Worm (Caenorhabditis elegans) whole organism, mixed stage, embryonic: Measurements from ENCODE around the gene W08E12.7.
A peak's percentile ranks its signal among the peaks of the same experiment; 100 is the strongest.
"Not testable (repeated sequence)": the region's sequence is repeated elsewhere in the genome, so short reads cannot be mapped to it uniquely, and the experiment has no call there.

Experiments
- M03D4.4 ChIP-seq: sonication (generic microtip); optimal IDR thresholded peaks from 2 replicates; lab custom pipeline; 2017; ENCODE audit warnings: mild to moderate bottlenecking, missing genetic modification characterization, missing compliant biosample characterization
- bed-3 ChIP-seq: fragments of 200-800 bp; sonication (Bioruptor generic); optimal IDR thresholded peaks from 3 replicates; lab custom pipeline; 2018; ENCODE audit warnings: mild to moderate bottlenecking, missing genetic modification characterization, moderate library complexity, missing compliant biosample characterization
- blmp-1 ChIP-seq: fragments of 150-350 bp; optimal IDR thresholded peaks from 2 replicates; lab custom pipeline; 2014; ENCODE audit warnings: missing biosample characterization, missing genetic modification characterization
- ceh-39 ChIP-seq: fragments of 150-350 bp; optimal IDR thresholded peaks from 2 replicates; lab custom pipeline; 2014; ENCODE audit warnings: missing biosample characterization, missing genetic modification characterization
- ceh-43 ChIP-seq: fragments of 200-800 bp; sonication (Bioruptor generic); optimal IDR thresholded peaks from 2 replicates; lab custom pipeline; 2018; ENCODE audit warnings: mild to moderate bottlenecking, missing genetic modification characterization, moderate library complexity, missing compliant biosample characterization
- ceh-83 ChIP-seq: fragments of 200-800 bp; sonication (Bioruptor generic); optimal IDR thresholded peaks from 2 replicates; lab custom pipeline; 2018; ENCODE audit warnings: mild to moderate bottlenecking, missing genetic modification characterization, missing compliant biosample characterization
- ces-1 ChIP-seq: fragments of 150-350 bp; optimal IDR thresholded peaks from 2 replicates; lab custom pipeline; 2014; ENCODE audit warnings: missing biosample characterization, missing genetic modification reagents, missing genetic modification characterization
- cnd-1 ChIP-seq: fragments of 200-800 bp; sonication (Bioruptor generic); optimal IDR thresholded peaks from 2 replicates; lab custom pipeline; 2018; ENCODE audit warnings: mild to moderate bottlenecking, missing genetic modification characterization, missing compliant biosample characterization
- drap-1 ChIP-seq: fragments of 200-800 bp; sonication (Bioruptor generic); optimal IDR thresholded peaks from 3 replicates; lab custom pipeline; 2018; ENCODE audit warnings: mild to moderate bottlenecking, missing genetic modification characterization, missing compliant biosample characterization
- elt-3 ChIP-seq: fragments of 150-350 bp; optimal IDR thresholded peaks from 2 replicates; lab custom pipeline; 2014; ENCODE audit warnings: missing biosample characterization, missing genetic modification characterization
- ham-2 ChIP-seq: fragments of 200-800 bp; sonication (Bioruptor generic); optimal IDR thresholded peaks from 2 replicates; lab custom pipeline; 2018; ENCODE audit warnings: mild to moderate bottlenecking, missing genetic modification characterization, missing compliant biosample characterization
- hlh-1 ChIP-seq: fragments of 150-350 bp; optimal IDR thresholded peaks from 2 replicates; lab custom pipeline; 2014; ENCODE audit warnings: missing biosample characterization, missing genetic modification reagents, missing genetic modification characterization
- lin-32 ChIP-seq: fragments of 200-800 bp; sonication (Bioruptor generic); optimal IDR thresholded peaks from 2 replicates; lab custom pipeline; 2018; ENCODE audit warnings: mild to moderate bottlenecking, missing genetic modification characterization, missing compliant biosample characterization
- lsy-2 ChIP-seq: fragments of 150-350 bp; optimal IDR thresholded peaks from 2 replicates; lab custom pipeline; 2014; ENCODE audit warnings: missing biosample characterization, missing genetic modification characterization
- mab-5 ChIP-seq: fragments of 150-350 bp; optimal IDR thresholded peaks from 2 replicates; lab custom pipeline; 2014; ENCODE audit warnings: missing biosample characterization, missing genetic modification characterization
- mep-1 ChIP-seq: fragments of 150-350 bp; optimal IDR thresholded peaks from 2 replicates; lab custom pipeline; 2017; ENCODE audit warnings: missing biosample characterization, missing genetic modification reagents, missing genetic modification characterization, inconsistent platforms
- mls-2 ChIP-seq: sonication (generic microtip); optimal IDR thresholded peaks from 2 replicates; lab custom pipeline; 2016; ENCODE audit warnings: mild to moderate bottlenecking, missing genetic modification characterization, moderate library complexity, missing compliant biosample characterization
- nhr-12 ChIP-seq: fragments of 150-350 bp; optimal IDR thresholded peaks from 2 replicates; lab custom pipeline; 2014; ENCODE audit warnings: missing biosample characterization, missing genetic modification characterization
- nhr-2 ChIP-seq: fragments of 150-350 bp; optimal IDR thresholded peaks from 2 replicates; lab custom pipeline; 2014; ENCODE audit warnings: missing biosample characterization, missing genetic modification characterization
- nhr-237 ChIP-seq: fragments of 150-350 bp; optimal IDR thresholded peaks from 2 replicates; lab custom pipeline; 2014; ENCODE audit warnings: missing biosample characterization, missing genetic modification characterization
- nhr-28 ChIP-seq: fragments of 150-350 bp; optimal IDR thresholded peaks from 2 replicates; lab custom pipeline; 2014; ENCODE audit warnings: missing biosample characterization, missing genetic modification characterization
- nhr-76 ChIP-seq: sonication (generic microtip); optimal IDR thresholded peaks from 2 replicates; lab custom pipeline; 2017; ENCODE audit warnings: missing biosample characterization, missing genetic modification characterization
- pha-4 ChIP-seq: fragments of 150-350 bp; optimal IDR thresholded peaks from 2 replicates; lab custom pipeline; 2018; ENCODE audit warnings: missing biosample characterization, missing genetic modification reagents, missing genetic modification characterization
- sem-2 ChIP-seq: fragments of 200-800 bp; sonication (Bioruptor generic); optimal IDR thresholded peaks from 2 replicates; lab custom pipeline; 2018; ENCODE audit warnings: mild to moderate bottlenecking, missing genetic modification characterization, missing compliant biosample characterization
- sptf-1 ChIP-seq: sonication (generic microtip); optimal IDR thresholded peaks from 2 replicates; lab custom pipeline; 2017; ENCODE audit warnings: mild to moderate bottlenecking, missing genetic modification characterization, moderate library complexity, missing compliant biosample characterization
- tbx-8 ChIP-seq: fragments of 200-800 bp; sonication (Bioruptor generic); optimal IDR thresholded peaks from 2 replicates; lab custom pipeline; 2018; ENCODE audit warnings: mild to moderate bottlenecking, missing genetic modification characterization, moderate library complexity, missing compliant biosample characterization
- unc-120 ChIP-seq: sonication (generic microtip); optimal IDR thresholded peaks from 2 replicates; lab custom pipeline; 2017; ENCODE audit warnings: missing genetic modification characterization, missing compliant biosample characterization; ENCODE audit not compliant: poor library complexity, severe bottlenecking
- unc-39 ChIP-seq: fragments of 150-350 bp; optimal IDR thresholded peaks from 2 replicates; lab custom pipeline; 2014; ENCODE audit warnings: missing biosample characterization, missing genetic modification characterization
- unc-62 ChIP-seq: fragments of 150-350 bp; optimal IDR thresholded peaks from 2 replicates; lab custom pipeline; 2014; ENCODE audit warnings: missing biosample characterization, missing genetic modification reagents, missing genetic modification characterization
- zip-8 ChIP-seq: fragments of 150-350 bp; optimal IDR thresholded peaks from 2 replicates; lab custom pipeline; 2014; ENCODE audit warnings: missing biosample characterization, missing genetic modification characterization
- ztf-11 ChIP-seq: fragments of 150-350 bp; optimal IDR thresholded peaks from 2 replicates; lab custom pipeline; 2014; ENCODE audit warnings: missing biosample characterization, missing genetic modification characterization

Gene W08E12.7

ce11 chrIV:3303690-3304089, 8.8 kb downstream of the W08E12.7 start, which contains the start of gene idpp-12:
Gene idpp-12, plus strand, starts transcription at chrIV:3303990.
- not testable (repeated sequence) for TF ChIP-seq nhr-28 (tag; lab: Kevin White, UChicago); mab-5; nhr-12 (tag; lab: Kevin White, UChicago)

ce11 chrIV:3305575-3305974, 10.6 kb downstream of the W08E12.7 start, which contains the start of gene W08E12.2:
Gene W08E12.2, plus strand, starts transcription at chrIV:3305875.
- no peak for TF ChIP-seq ces-1 (GFP tag; lab: Kevin White, UChicago)
- TF ChIP-seq sem-2 (GFP tag; lab: Kevin White, UChicago), result no peak
- no peak for TF ChIP-seq nhr-12 (tag; lab: Kevin White, UChicago)

ce11 chrIV:3307463-3307862, 12.5 kb downstream of the W08E12.7 start, which contains the start of gene W08E12.9:
Gene W08E12.9, minus strand, starts transcription at chrIV:3307563.
- no peak for TF ChIP-seq ham-2
- TF ChIP-seq cnd-1, result no peak
- no peak for TF ChIP-seq bed-3 (GFP tag; lab: Kevin White, UChicago)
- TF ChIP-seq tbx-8 (GFP tag; lab: Kevin White, UChicago), result no peak
- TF ChIP-seq unc-120 (tag; lab: Kevin White, UChicago), result no peak

ce11 chrIV:3308885-3309284, 13.9 kb downstream of the W08E12.7 start:
- TF ChIP-seq elt-3 (tag; lab: Kevin White, UChicago), result no peak
- TF ChIP-seq sem-2 (GFP tag; lab: Kevin White, UChicago), result no peak
- no peak for TF ChIP-seq blmp-1 (tag; lab: Kevin White, UChicago)
- TF ChIP-seq cnd-1, result no peak

ce11 chrIV:3310662-3311219, 15.8 kb downstream of the W08E12.7 start:
- no peak for TF ChIP-seq bed-3 (GFP tag; lab: Kevin White, UChicago)

ce11 chrIV:3311243-3311642, 16.3 kb downstream of the W08E12.7 start, which contains the start of gene zip-11:
Gene zip-11, plus strand, starts transcription at chrIV:3311276.
- no peak for TF ChIP-seq lin-32 (GFP tag; lab: Kevin White, UChicago)
- peak; percentile 34 for TF ChIP-seq unc-62 (GFP tag; lab: Kevin White, UChicago)
- no peak for TF ChIP-seq unc-39 (tag; lab: Kevin White, UChicago)
- peak; percentile 24 for TF ChIP-seq nhr-237
- TF ChIP-seq ham-2, result no peak
- TF ChIP-seq ztf-11 (tag; lab: Kevin White, UChicago), result no peak
- peak; percentile 21 for TF ChIP-seq lsy-2 (tag; lab: Kevin White, UChicago)
- no peak for TF ChIP-seq M03D4.4 (tag; lab: Kevin White, UChicago)
- TF ChIP-seq ceh-43 (GFP tag; lab: Kevin White, UChicago), result no peak
- TF ChIP-seq zip-8, result no peak
- no peak for TF ChIP-seq mls-2
- TF ChIP-seq blmp-1 (tag; lab: Kevin White, UChicago), result no peak
- peak; percentile 60 for TF ChIP-seq pha-4
- TF ChIP-seq nhr-2, result no peak
- TF ChIP-seq ceh-39 (tag; lab: Kevin White, UChicago), result peak; percentile 23
- no peak for TF ChIP-seq drap-1 (GFP tag; lab: Kevin White, UChicago)
- TF ChIP-seq nhr-76 (tag; lab: Kevin White, UChicago), result no peak
- TF ChIP-seq nhr-12 (tag; lab: Kevin White, UChicago), result no peak
- TF ChIP-seq ceh-83 (GFP tag; lab: Kevin White, UChicago), result no peak
- TF ChIP-seq ces-1 (GFP tag; lab: Kevin White, UChicago), result no peak
- TF ChIP-seq tbx-8 (GFP tag; lab: Kevin White, UChicago), result no peak
- no peak for TF ChIP-seq cnd-1
- TF ChIP-seq mep-1, result peak; percentile 24
- no peak for TF ChIP-seq hlh-1 (tag; lab: Kevin White, UChicago)
- TF ChIP-seq unc-120 (tag; lab: Kevin White, UChicago), result peak; percentile 62
- no peak for TF ChIP-seq elt-3 (tag; lab: Kevin White, UChicago)
- no peak for TF ChIP-seq sptf-1 (tag; lab: Kevin White, UChicago)
